Worm (Caenorhabditis elegans) whole organism, L1 larva: ENCODE data around the gene T05C7.4.

Experiments used
- blmp-1 ChIP-seq: fragments of 150-350 bp; optimal IDR thresholded peaks from 2 replicates; lab custom pipeline; 2014; ENCODE audit warnings: missing biosample characterization, missing genetic modification characterization
- efl-3 ChIP-seq: fragments of 200-800 bp; sonication (Bioruptor generic); optimal IDR thresholded peaks from 2 replicates; lab custom pipeline; 2018; ENCODE audit warnings: mild to moderate bottlenecking, missing genetic modification characterization, missing compliant biosample characterization
- egl-27 ChIP-seq, 2 experiments: fragments of 150-350 bp in 1 of 2; sonication (generic microtip); optimal IDR thresholded peaks; 3 replicates each; lab custom pipeline; 2017 to 2018; ENCODE audit warnings: missing biosample characterization in 2 of 2, missing genetic modification characterization in 2 of 2, missing genetic modification reagents in 2 of 2
- elt-3 ChIP-seq, 6 experiments: fragments of 150-350 bp in 1 of 6; sonication (generic microtip); optimal IDR thresholded peaks; 2 replicates each; lab custom pipeline; 2017 to 2018; ENCODE audit warnings: missing biosample characterization in 6 of 6, missing genetic modification characterization in 6 of 6, inconsistent platforms in 1 of 6
- fos-1 ChIP-seq: fragments of 150-350 bp; optimal IDR thresholded peaks from 2 replicates; lab custom pipeline; 2014; ENCODE audit warnings: missing biosample characterization, missing genetic modification characterization
- lin-35 ChIP-seq, 2 experiments: fragments of 150-350 bp; optimal IDR thresholded peaks; 2 replicates each; lab custom pipeline; 2014; ENCODE audit warnings: missing biosample characterization in 2 of 2, missing genetic modification characterization in 2 of 2, missing genetic modification reagents in 2 of 2
- mdl-1 ChIP-seq, 2 experiments: fragments of 150-350 bp; optimal IDR thresholded peaks; 2 replicates each; lab custom pipeline; 2014 to 2017; ENCODE audit warnings: missing biosample characterization in 2 of 2, missing genetic modification characterization in 2 of 2, inconsistent platforms in 1 of 2
- nhr-12 ChIP-seq: sonication (generic microtip); optimal IDR thresholded peaks from 2 replicates; lab custom pipeline; 2017; ENCODE audit warnings: missing biosample characterization, missing genetic modification characterization
- nhr-237 ChIP-seq: fragments of 150-350 bp; optimal IDR thresholded peaks from 2 replicates; lab custom pipeline; 2014; ENCODE audit warnings: missing biosample characterization, missing genetic modification characterization
- nhr-28 ChIP-seq: fragments of 150-350 bp; optimal IDR thresholded peaks from 2 replicates; lab custom pipeline; 2014; ENCODE audit warnings: missing biosample characterization, missing genetic modification characterization
- nhr-76 ChIP-seq: sonication (generic microtip); optimal IDR thresholded peaks from 2 replicates; lab custom pipeline; 2017; ENCODE audit warnings: missing biosample characterization, missing genetic modification characterization
- skn-1 ChIP-seq: fragments of 150-350 bp; optimal IDR thresholded peaks from 2 replicates; lab custom pipeline; 2014; ENCODE audit warnings: missing biosample characterization, missing genetic modification characterization
- zag-1 ChIP-seq: fragments of 150-350 bp; optimal IDR thresholded peaks from 2 replicates; lab custom pipeline; 2014; ENCODE audit warnings: missing biosample characterization, missing genetic modification characterization

DNA sequence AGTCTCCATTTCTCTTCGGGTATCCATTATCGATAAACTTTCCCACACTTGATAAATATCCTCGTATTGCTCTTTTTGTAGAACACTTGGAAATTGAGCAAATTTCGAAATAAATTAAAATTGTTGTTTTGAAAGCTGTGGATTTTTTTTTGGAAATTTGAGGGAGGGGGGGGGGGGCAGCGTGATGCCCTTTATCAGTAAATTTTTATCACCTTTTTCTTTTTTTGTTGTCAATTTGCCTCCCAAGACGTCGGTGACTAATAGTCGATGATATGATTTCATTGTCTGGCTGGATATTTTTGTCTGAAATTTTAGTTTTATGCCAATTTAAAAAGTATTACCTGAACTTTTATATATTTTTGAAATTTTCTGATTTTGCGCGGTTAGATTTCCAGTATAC, 36.6 kb upstream of the T05C7.4 start, which contains the start of gene scl-23:
- no peak for TF ChIP-seq mdl-1 (tag; optimal IDR thresholded peaks at IDR 0.05; lab: Kevin White, UChicago)
- TF ChIP-seq nhr-28 (tag; lab: Kevin White, UChicago): no peak
- no peak for TF ChIP-seq fos-1 (tag; lab: Kevin White, UChicago)
- no peak for TF ChIP-seq efl-3 (GFP tag; lab: Kevin White, UChicago)
- no peak for TF ChIP-seq nhr-76 (tag; lab: Kevin White, UChicago)
- no peak for TF ChIP-seq blmp-1 (tag; lab: Kevin White, UChicago)
- TF ChIP-seq nhr-12 (tag; lab: Kevin White, UChicago): no peak
- TF ChIP-seq lin-35 (GFP tag; optimal IDR thresholded peaks at IDR 0.05; lab: Kevin White, UChicago): no peak
- TF ChIP-seq egl-27 (tag; optimal IDR thresholded peaks at IDR 0.05; lab: Kevin White, UChicago): no peak
- no peak for TF ChIP-seq nhr-237 (tag; lab: Kevin White, UChicago)
- no peak for TF ChIP-seq elt-3 (tag; optimal IDR thresholded peaks at IDR 0.05; lab: Kevin White, UChicago)
- no peak for TF ChIP-seq zag-1 (tag; lab: Kevin White, UChicago)
- TF ChIP-seq skn-1: no peak
